Fruit fly (Drosophila melanogaster): Measurements from ENCODE around the gene CG5167.
A peak's percentile ranks its signal among the peaks of the same experiment; 100 is the strongest.

Gene CG5167

DNA sequence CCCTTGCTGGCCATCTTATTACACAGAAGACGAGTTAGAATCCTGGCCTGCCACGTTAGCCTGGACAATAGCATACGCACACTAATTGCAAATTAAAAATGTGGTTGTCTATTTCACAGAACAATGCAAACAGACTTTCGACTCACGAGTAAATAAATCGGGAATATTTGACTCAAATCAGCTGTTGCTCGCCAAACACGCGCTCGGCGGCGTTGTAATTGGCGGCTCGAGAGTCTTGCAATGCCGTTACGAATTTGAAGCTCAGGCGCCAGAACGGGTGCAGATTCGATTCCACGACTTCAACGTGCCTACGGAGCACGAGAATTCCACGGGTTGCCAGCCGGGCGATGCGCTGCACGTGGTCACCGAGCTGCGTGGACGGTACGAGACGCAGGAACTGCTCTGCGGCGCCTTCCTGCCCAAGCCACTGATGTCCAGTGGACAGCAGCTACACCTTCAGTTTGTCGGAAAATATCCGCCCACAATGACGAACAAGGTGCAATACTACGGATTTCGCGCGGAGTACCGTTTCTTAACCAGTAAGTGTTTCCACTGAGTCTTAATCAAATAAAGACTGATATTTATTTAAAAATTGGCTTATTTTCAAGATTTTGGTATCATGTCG lies 4.5 kb upstream of the CG5167 start, which contains the start of gene DNAlig3 (continued):
- TF ChIP-seq bsh (GFP tag; optimal IDR thresholded peaks at IDR 0.05) (no peak), tna (GFP tag; IDR thresholded peaks at IDR 0.05; ENCODE audit: partially characterized antibody) (0 out of 2 replicates have a peak, but pooled peaks have one; percentile 25), CG5180 (GFP tag; optimal IDR thresholded peaks at IDR 0.05) (no peak), CG17186 (GFP tag; optimal IDR thresholded peaks at IDR 0.05) (peak; percentile 77), knrl (GFP tag; IDR thresholded peaks at IDR 0.05; ENCODE audit: partially characterized antibody) (0 out of 3 replicates have a peak, but pooled peaks have one; percentile 28), CG1602 (GFP tag; optimal IDR thresholded peaks at IDR 0.05) (no peak), Pdp1 (GFP tag; optimal IDR thresholded peaks at IDR 0.05) (peak in 1 of 2 experiments; percentile 10), Dll (GFP tag; IDR thresholded peaks at IDR 0.05; ENCODE audit: partially characterized antibody) (peak; percentile 73), zen2 (GFP tag; IDR thresholded peaks at IDR 0.05; ENCODE audit: partially characterized antibody) (peak; percentile 68; the same call in 2 of the 3 replicates), bbx (GFP tag; IDR thresholded peaks at IDR 0.05; ENCODE audit: partially characterized antibody) (peak; percentile 63), CG6683 (GFP tag; optimal IDR thresholded peaks at IDR 0.05) (peak; percentile 8), sna (GFP tag; IDR thresholded peaks at IDR 0.05; ENCODE audit: partially characterized antibody) (peak; percentile 62), CG15479 (GFP tag; optimal IDR thresholded peaks at IDR 0.05) (no peak), Nf-YA (GFP tag; IDR thresholded peaks at IDR 0.05) (peak; percentile 23; the same call in 1 of the 2 replicates), HLHmδ (GFP tag; optimal IDR thresholded peaks at IDR 0.05) (peak; percentile 65), crc (GFP tag; optimal IDR thresholded peaks at IDR 0.05) (no peak), hb (GFP tag; IDR thresholded peaks at IDR 0.05; ENCODE audit: partially characterized antibody) (0 out of 3 replicates have a peak, but pooled peaks have one; percentile 64), CG9797 (GFP tag; optimal IDR thresholded peaks at IDR 0.05) (peak; percentile 17), Hr78 (GFP tag; optimal IDR thresholded peaks at IDR 0.05) (no peak), Scr (GFP tag; IDR thresholded peaks at IDR 0.05; ENCODE audit: partially characterized antibody) (peak; percentile 60), Myb (GFP tag; optimal IDR thresholded peaks at IDR 0.05) (peak; percentile 95), unc-4 (GFP tag; IDR thresholded peaks at IDR 0.05; ENCODE audit: partially characterized antibody) (peak; percentile 57), Fer1 (GFP tag; optimal IDR thresholded peaks at IDR 0.05) (peak; percentile 21), tll (GFP tag; optimal IDR thresholded peaks at IDR 0.05) (peak in 1 of 2 experiments; percentile 62), Sry-δ (GFP tag; optimal IDR thresholded peaks at IDR 0.05) (peak; percentile 22), CG15514 (GFP tag; optimal IDR thresholded peaks at IDR 0.05) (peak; percentile 79), CG2116 (GFP tag; optimal IDR thresholded peaks at IDR 0.05) (peak; percentile 32), Max (GFP tag; optimal IDR thresholded peaks at IDR 0.05) (no peak), inv (GFP tag; IDR thresholded peaks at IDR 0.05; ENCODE audit: partially characterized antibody) (peak; percentile 25; the same call in 1 of the 2 replicates), cad (GFP tag; optimal IDR thresholded peaks at IDR 0.05) (no peak), Med (GFP tag) (peak; percentile 42), Drgx (GFP tag; IDR thresholded peaks at IDR 0.05) (peak; percentile 49; the same call in 1 of the 2 replicates), MESR4 (GFP tag; optimal IDR thresholded peaks at IDR 0.05) (peak; percentile 23), CG16813 (GFP tag; IDR thresholded peaks at IDR 0.05; ENCODE audit: partially characterized antibody) (peak; percentile 45; the same call in 1 of the 3 replicates), CG11093 (GFP tag; IDR thresholded peaks at IDR 0.05) (no peak), unpg (GFP tag; optimal IDR thresholded peaks at IDR 0.05) (no peak), her (GFP tag; optimal IDR thresholded peaks at IDR 0.05) (peak; percentile 39), Doc3 (GFP tag; IDR thresholded peaks at IDR 0.05; ENCODE audit: partially characterized antibody) (peak; percentile 61; the same call in 1 of the 3 replicates), hth (optimal IDR thresholded peaks at IDR 0.05) (no peak), CG12769 (tag; optimal IDR thresholded peaks at IDR 0.05) (peak; percentile 83), bigmax (GFP tag; optimal IDR thresholded peaks at IDR 0.05) (peak; percentile 8), sens (GFP tag) (peak; percentile 32), Dref (GFP tag; IDR thresholded peaks at IDR 0.05) (peak; percentile 40; the same call in 1 of the 2 replicates), CG13287 (GFP tag; IDR thresholded peaks at IDR 0.05; ENCODE audit: partially characterized antibody) (peak; percentile 73), CG12071 (GFP tag; optimal IDR thresholded peaks at IDR 0.05) (peak; percentile 44), CG32772 (GFP tag; IDR thresholded peaks at IDR 0.05) (no peak)

All from whole organism, embryonic.